Worm (Caenorhabditis elegans) whole organism, mixed stage, embryonic: Measurements from ENCODE around the gene sma-2.

Source experiments
- ceh-83 ChIP-seq: fragments of 200-800 bp; sonication (Bioruptor generic); optimal IDR thresholded peaks from 2 replicates; lab custom pipeline; 2018; ENCODE audit warnings: mild to moderate bottlenecking, missing genetic modification characterization, missing compliant biosample characterization
- elt-1 ChIP-seq: sonication (generic microtip); optimal IDR thresholded peaks from 2 replicates; lab custom pipeline; 2017; ENCODE audit warnings: missing genetic modification characterization, mild to moderate bottlenecking, missing compliant biosample characterization, antibody characterized with exemption, moderate library complexity, borderline replicate concordance; ENCODE audit not compliant: insufficient read depth
- hlh-1 ChIP-seq: fragments of 150-350 bp; optimal IDR thresholded peaks from 2 replicates; lab custom pipeline; 2014; ENCODE audit warnings: missing biosample characterization, missing genetic modification reagents, missing genetic modification characterization
- lin-13 ChIP-seq: fragments of 150-350 bp; optimal IDR thresholded peaks from 2 replicates; lab custom pipeline; 2014; ENCODE audit warnings: missing biosample characterization, missing genetic modification characterization
- lsy-2 ChIP-seq: fragments of 150-350 bp; optimal IDR thresholded peaks from 2 replicates; lab custom pipeline; 2014; ENCODE audit warnings: missing biosample characterization, missing genetic modification characterization
- mab-5 ChIP-seq: fragments of 150-350 bp; optimal IDR thresholded peaks from 2 replicates; lab custom pipeline; 2014; ENCODE audit warnings: missing biosample characterization, missing genetic modification characterization
- mep-1 ChIP-seq: fragments of 150-350 bp; optimal IDR thresholded peaks from 2 replicates; lab custom pipeline; 2017; ENCODE audit warnings: missing biosample characterization, missing genetic modification reagents, missing genetic modification characterization, inconsistent platforms
- nhr-12 ChIP-seq: fragments of 150-350 bp; optimal IDR thresholded peaks from 2 replicates; lab custom pipeline; 2014; ENCODE audit warnings: missing biosample characterization, missing genetic modification characterization
- nhr-76 ChIP-seq: sonication (generic microtip); optimal IDR thresholded peaks from 2 replicates; lab custom pipeline; 2017; ENCODE audit warnings: missing biosample characterization, missing genetic modification characterization
- tbx-8 ChIP-seq: fragments of 200-800 bp; sonication (Bioruptor generic); optimal IDR thresholded peaks from 2 replicates; lab custom pipeline; 2018; ENCODE audit warnings: mild to moderate bottlenecking, missing genetic modification characterization, moderate library complexity, missing compliant biosample characterization
- unc-39 ChIP-seq: fragments of 150-350 bp; optimal IDR thresholded peaks from 2 replicates; lab custom pipeline; 2014; ENCODE audit warnings: missing biosample characterization, missing genetic modification characterization
- unc-62 ChIP-seq: fragments of 150-350 bp; optimal IDR thresholded peaks from 2 replicates; lab custom pipeline; 2014; ENCODE audit warnings: missing biosample characterization, missing genetic modification reagents, missing genetic modification characterization

ce11 chrIII:8784500-8784899 is 35.0 kb downstream of the sma-2 start:
- TF ChIP-seq lsy-2 (tag; lab: Kevin White, UChicago) (no peak), nhr-76 (tag; lab: Kevin White, UChicago) (no peak), tbx-8 (GFP tag; lab: Kevin White, UChicago) (no peak), elt-1 (tag; lab: Kevin White, UChicago) (no peak), hlh-1 (tag; lab: Kevin White, UChicago) (no peak), mep-1 (tag; lab: Kevin White, UChicago) (no peak), nhr-12 (tag; lab: Kevin White, UChicago) (no peak), unc-39 (tag; lab: Kevin White, UChicago) (no peak), lin-13 (tag; lab: Kevin White, UChicago) (no peak), ceh-83 (GFP tag; lab: Kevin White, UChicago) (no peak), mab-5 (tag; lab: Kevin White, UChicago) (no peak), unc-62 (GFP tag; lab: Kevin White, UChicago) (no peak)
